Worm (Caenorhabditis elegans) whole organism, young adult: ENCODE measurements around the gene rps-2.

Source experiments
- B0261.1 ChIP-seq: sonication (generic microtip); optimal IDR thresholded peaks from 2 replicates; lab custom pipeline; 2016; ENCODE audit warnings: mild to moderate bottlenecking, missing genetic modification characterization, moderate library complexity, missing compliant biosample characterization
- B0336.3 ChIP-seq: fragments of 200-800 bp; sonication (Bioruptor generic); IDR thresholded peaks from 2 replicates; pipeline ENCODE4 v1.3.6; 2022; ENCODE audit warnings: missing genetic modification characterization, missing compliant biosample characterization
- C06A6.2 ChIP-seq: fragments of 200-800 bp; sonication (Bioruptor generic); conservative IDR thresholded peaks from 2 replicates; pipeline ENCODE4 v1.3.6; 2022; ENCODE audit warnings: missing genetic modification characterization, missing compliant biosample characterization
- C17E4.6 ChIP-seq: fragments of 200-800 bp; sonication (Bioruptor generic); IDR thresholded peaks from 2 replicates; pipeline ENCODE4 v1.3.6; 2022; ENCODE audit warnings: missing genetic modification reagents, missing genetic modification characterization, missing compliant biosample characterization
- D2030.7 ChIP-seq: fragments of 200-800 bp; sonication (Bioruptor generic); IDR thresholded peaks from 2 replicates; pipeline ENCODE4 v1.3.6; 2022; ENCODE audit warnings: missing genetic modification reagents, missing genetic modification characterization, missing compliant biosample characterization
- F33H1.4 ChIP-seq: fragments of 200-800 bp; sonication (Bioruptor generic); IDR thresholded peaks from 2 replicates; pipeline ENCODE4 v1.3.6; 2022; ENCODE audit warnings: missing genetic modification reagents, missing genetic modification characterization, missing compliant biosample characterization
- F49E8.2 ChIP-seq: sonication (generic microtip); optimal IDR thresholded peaks from 3 replicates; lab custom pipeline; 2017; ENCODE audit warnings: missing genetic modification characterization, mild to moderate bottlenecking, missing compliant biosample characterization, antibody characterized with exemption, moderate library complexity; ENCODE audit not compliant: insufficient read depth
- F55B11.4 ChIP-seq: sonication (generic microtip); optimal IDR thresholded peaks from 2 replicates; lab custom pipeline; 2016; ENCODE audit warnings: missing compliant biosample characterization, missing genetic modification characterization, borderline replicate concordance; ENCODE audit not compliant: insufficient read depth
- F57A8.1 ChIP-seq: fragments of 200-800 bp; sonication (Bioruptor generic); optimal IDR thresholded peaks from 2 replicates; lab custom pipeline; 2018; ENCODE audit warnings: mild to moderate bottlenecking, missing genetic modification characterization, moderate library complexity, missing compliant biosample characterization
- F57C9.4 ChIP-seq: sonication (generic microtip); optimal IDR thresholded peaks from 2 replicates; lab custom pipeline; 2017; ENCODE audit warnings: mild to moderate bottlenecking, missing genetic modification characterization, missing compliant biosample characterization
- K11D2.4 ChIP-seq: fragments of 200-800 bp; sonication (Bioruptor generic); IDR thresholded peaks from 2 replicates; pipeline ENCODE4 v1.3.6; 2022; ENCODE audit warnings: missing genetic modification reagents, missing genetic modification characterization, missing compliant biosample characterization
- Y53G8AR.9 ChIP-seq: fragments of 200-800 bp; sonication (Bioruptor generic); conservative IDR thresholded peaks from 2 replicates; pipeline ENCODE4 v1.3.6; 2022; ENCODE audit warnings: missing genetic modification reagents, missing genetic modification characterization, missing compliant biosample characterization
- Y79H2A.3 ChIP-seq: fragments of 200-800 bp; sonication (Bioruptor generic); conservative IDR thresholded peaks from 2 replicates; pipeline ENCODE4 v1.3.6; 2022; ENCODE audit warnings: missing genetic modification reagents, missing genetic modification characterization, missing compliant biosample characterization
- aptf-2 ChIP-seq: fragments of 200-800 bp; sonication (Bioruptor generic); conservative IDR thresholded peaks from 2 replicates; pipeline ENCODE4 v1.3.6; 2022; ENCODE audit warnings: missing genetic modification reagents, missing genetic modification characterization, missing compliant biosample characterization
- aptf-3 ChIP-seq: fragments of 200-800 bp; sonication (Bioruptor generic); IDR thresholded peaks from 2 replicates; pipeline ENCODE4 v1.3.6; 2022; ENCODE audit warnings: missing genetic modification characterization, missing compliant biosample characterization
- athp-1 ChIP-seq: sonication (generic microtip); optimal IDR thresholded peaks from 2 replicates; lab custom pipeline; 2017; ENCODE audit warnings: mild to moderate bottlenecking, missing genetic modification characterization, missing compliant biosample characterization
- attf-3 ChIP-seq: fragments of 200-800 bp; sonication (Bioruptor generic); conservative IDR thresholded peaks from 2 replicates; pipeline ENCODE4 v1.3.6; 2022; ENCODE audit warnings: missing genetic modification reagents, missing genetic modification characterization, missing compliant biosample characterization
- attf-5 ChIP-seq: fragments of 200-800 bp; sonication (Bioruptor generic); optimal IDR thresholded peaks from 2 replicates; lab custom pipeline; 2018; ENCODE audit warnings: mild to moderate bottlenecking, missing genetic modification characterization, missing compliant biosample characterization
- attf-6 ChIP-seq: fragments of 200-800 bp; sonication (Bioruptor generic); IDR thresholded peaks from 2 replicates; pipeline ENCODE4 v1.3.6; 2022; ENCODE audit warnings: missing genetic modification reagents, missing genetic modification characterization, missing compliant biosample characterization
- ccch-3 ChIP-seq: fragments of 200-800 bp; sonication (Bioruptor generic); optimal IDR thresholded peaks from 2 replicates; lab custom pipeline; 2018; ENCODE audit warnings: mild to moderate bottlenecking, missing genetic modification characterization, missing compliant biosample characterization
- cebp-1 ChIP-seq, 2 experiments: fragments of 200-800 bp in 1 of 2; sonication (Bioruptor generic) in 1 of 2; sonication (generic microtip) in 1 of 2; IDR thresholded peaks in 1 of 2; optimal IDR thresholded peaks in 1 of 2; 2 replicates each; pipeline versions ENCODE4 v1.3.6 to Lab custom; 2017 to 2022; ENCODE audit warnings: missing compliant biosample characterization in 2 of 2, missing genetic modification characterization in 2 of 2, mild to moderate bottlenecking in 1 of 2, missing genetic modification reagents in 1 of 2, moderate library complexity in 1 of 2
- cebp-2 ChIP-seq: fragments of 200-800 bp; sonication (Bioruptor generic); IDR thresholded peaks from 2 replicates; pipeline ENCODE4 v1.3.6; 2022; ENCODE audit warnings: missing genetic modification characterization, missing compliant biosample characterization
- ceh-27 ChIP-seq: fragments of 200-800 bp; sonication (Bioruptor generic); optimal IDR thresholded peaks from 2 replicates; lab custom pipeline; 2018; ENCODE audit warnings: mild to moderate bottlenecking, missing genetic modification characterization, moderate library complexity, missing compliant biosample characterization
- chd-7 ChIP-seq: sonication (generic microtip); optimal IDR thresholded peaks from 2 replicates; lab custom pipeline; 2016; ENCODE audit warnings: mild to moderate bottlenecking, missing genetic modification characterization, moderate library complexity, missing compliant biosample characterization
- ekl-4 ChIP-seq: fragments of 200-800 bp; sonication (Bioruptor generic); IDR thresholded peaks from 2 replicates; pipeline ENCODE4 v1.3.6; 2022; ENCODE audit warnings: missing genetic modification reagents, missing genetic modification characterization, missing compliant biosample characterization
- ets-4 ChIP-seq: fragments of 200-800 bp; sonication (Bioruptor generic); optimal IDR thresholded peaks from 2 replicates; lab custom pipeline; 2018; ENCODE audit warnings: mild to moderate bottlenecking, missing genetic modification characterization, missing compliant biosample characterization
- fkh-3 ChIP-seq: sonication (generic microtip); optimal IDR thresholded peaks from 2 replicates; lab custom pipeline; 2016; ENCODE audit warnings: mild to moderate bottlenecking, missing genetic modification characterization, missing compliant biosample characterization
- hmg-1.2 ChIP-seq: fragments of 200-800 bp; sonication (Bioruptor generic); IDR thresholded peaks from 2 replicates; pipeline ENCODE4 v1.3.6; 2022; ENCODE audit warnings: missing genetic modification reagents, missing genetic modification characterization, missing compliant biosample characterization
- hrde-1 ChIP-seq: sonication (generic microtip); optimal IDR thresholded peaks from 2 replicates; lab custom pipeline; 2016; ENCODE audit warnings: missing genetic modification characterization, mild to moderate bottlenecking, missing compliant biosample characterization, moderate library complexity, missing genotype, missing genetic modification reagents, borderline replicate concordance
- madf-3 ChIP-seq: fragments of 200-800 bp; sonication (Bioruptor generic); IDR thresholded peaks from 2 replicates; pipeline ENCODE4 v1.3.6; 2022; ENCODE audit warnings: missing genetic modification reagents, missing genetic modification characterization, missing compliant biosample characterization
- madf-8 ChIP-seq: fragments of 200-800 bp; sonication (Bioruptor generic); conservative IDR thresholded peaks from 2 replicates; pipeline ENCODE4 v1.3.6; 2022; ENCODE audit warnings: missing genetic modification reagents, missing genetic modification characterization, missing compliant biosample characterization
- mxl-1 ChIP-seq: sonication (generic microtip); optimal IDR thresholded peaks from 2 replicates; lab custom pipeline; 2016; ENCODE audit warnings: missing genetic modification characterization, missing compliant biosample characterization
- nfya-2 ChIP-seq: fragments of 200-800 bp; sonication (Bioruptor generic); IDR thresholded peaks from 2 replicates; pipeline ENCODE4 v1.3.6; 2022; ENCODE audit warnings: missing genetic modification reagents, missing genetic modification characterization, missing compliant biosample characterization
- nfyb-1 ChIP-seq: fragments of 200-800 bp; sonication (Bioruptor generic); IDR thresholded peaks from 2 replicates; pipeline ENCODE4 v1.3.6; 2022; ENCODE audit warnings: missing genetic modification reagents, missing genetic modification characterization, missing compliant biosample characterization
- nhr-120 ChIP-seq: fragments of 200-800 bp; sonication (Bioruptor generic); IDR thresholded peaks from 2 replicates; pipeline ENCODE4 v1.3.6; 2022; ENCODE audit warnings: missing genetic modification characterization, missing compliant biosample characterization
- nhr-27 ChIP-seq: fragments of 200-800 bp; sonication (Bioruptor generic); optimal IDR thresholded peaks from 2 replicates; lab custom pipeline; 2018; ENCODE audit warnings: mild to moderate bottlenecking, missing genetic modification characterization, moderate library complexity, missing compliant biosample characterization
- rcor-1 ChIP-seq: fragments of 200-800 bp; sonication (Bioruptor generic); IDR thresholded peaks from 2 replicates; pipeline ENCODE4 v1.3.6; 2022; ENCODE audit warnings: missing genetic modification reagents, missing genetic modification characterization, missing compliant biosample characterization
- repo-1 ChIP-seq: sonication (generic microtip); optimal IDR thresholded peaks from 2 replicates; lab custom pipeline; 2017; ENCODE audit warnings: mild to moderate bottlenecking, missing genetic modification characterization, missing compliant biosample characterization
- snpc-3.4 ChIP-seq: sonication (generic microtip); optimal IDR thresholded peaks from 2 replicates; lab custom pipeline; 2017; ENCODE audit warnings: missing genetic modification characterization, mild to moderate bottlenecking, missing compliant biosample characterization, antibody characterized with exemption, moderate library complexity, missing genotype, missing genetic modification reagents
- snpc-4 ChIP-seq, 5 experiments: fragments of 150-350 bp in 1 of 5; sonication (generic microtip) in 4 of 5; optimal IDR thresholded peaks; 2 replicates each; lab custom pipeline; 2014 to 2018; ENCODE audit warnings: missing genetic modification characterization in 5 of 5, missing biosample characterization in 3 of 5, antibody characterized with exemption in 2 of 5, mild to moderate bottlenecking in 2 of 5, missing compliant biosample characterization in 2 of 5, missing genotype in 2 of 5, moderate library complexity in 2 of 5, missing genetic modification reagents in 1 of 5
- sptf-2 ChIP-seq: fragments of 200-800 bp; sonication (Bioruptor generic); optimal IDR thresholded peaks from 2 replicates; lab custom pipeline; 2018; ENCODE audit warnings: mild to moderate bottlenecking, missing genetic modification characterization, missing compliant biosample characterization
- tbp1 ChIP-seq: fragments of 200-800 bp; sonication (Bioruptor generic); optimal IDR thresholded peaks from 2 replicates; lab custom pipeline; 2018; ENCODE audit warnings: mild to moderate bottlenecking, missing genetic modification characterization, missing compliant biosample characterization
- tlf-1 ChIP-seq: fragments of 200-800 bp; sonication (Bioruptor generic); optimal IDR thresholded peaks from 2 replicates; lab custom pipeline; 2018; ENCODE audit warnings: mild to moderate bottlenecking, missing genetic modification characterization, missing compliant biosample characterization
- unc-130 ChIP-seq: sonication (generic microtip); optimal IDR thresholded peaks from 2 replicates; lab custom pipeline; 2016; ENCODE audit warnings: missing genetic modification reagents, missing genetic modification characterization, missing compliant biosample characterization
- unc-62 ChIP-seq: fragments of 150-350 bp; optimal IDR thresholded peaks from 2 replicates; lab custom pipeline; 2014; ENCODE audit warnings: missing biosample characterization, missing genetic modification reagents, missing genetic modification characterization
- ztf-25 ChIP-seq: fragments of 200-800 bp; sonication (Bioruptor generic); IDR thresholded peaks from 2 replicates; pipeline ENCODE4 v1.3.6; 2022; ENCODE audit warnings: missing genetic modification reagents, missing genetic modification characterization, missing compliant biosample characterization
- ztf-26 ChIP-seq: sonication (generic microtip); optimal IDR thresholded peaks from 2 replicates; lab custom pipeline; 2017; ENCODE audit warnings: missing genetic modification characterization, missing compliant biosample characterization

rps-2 gene

DNA sequence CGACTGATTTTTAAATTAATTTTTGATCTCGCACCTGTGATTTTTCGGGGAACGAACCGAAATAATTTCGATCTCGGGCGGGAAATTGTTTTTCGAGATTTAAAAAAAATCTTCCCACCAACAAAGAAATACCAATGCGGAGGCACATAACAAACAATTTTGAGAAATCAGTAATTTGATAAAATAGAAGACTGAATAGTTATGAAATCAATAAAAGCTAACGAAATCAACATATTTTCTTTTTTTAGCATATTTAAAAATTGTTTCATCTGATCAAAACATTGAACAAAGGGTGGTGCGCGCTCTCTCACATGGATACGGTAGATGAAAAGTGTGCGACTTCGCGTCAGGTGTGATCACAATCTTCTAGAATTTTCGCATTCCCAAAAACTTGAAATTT is 31.9 kb upstream of the rps-2 start:
- TF ChIP-seq nfyb-1 (no peak), tbp1 (GFP tag; lab: Kevin White, UChicago) (peak; percentile 43), F49E8.2 (tag; lab: Kevin White, UChicago) (peak; percentile 81), nfya-2 (GFP tag; lab: Robert Waterston, UW) (no peak), F33H1.4 (GFP tag; lab: Robert Waterston, UW) (peak; percentile 66), attf-5 (no peak), Y53G8AR.9 (GFP tag; lab: Robert Waterston, UW) (no peak), F57A8.1 (no peak), attf-3 (no peak; the same call in 1 of the 2 replicates), F57C9.4 (no peak), unc-62 (GFP tag; lab: Kevin White, UChicago) (no peak), unc-130 (peak; percentile 77), athp-1 (tag; lab: Kevin White, UChicago) (no peak), attf-6 (GFP tag; lab: Robert Waterston, UW) (no peak), ztf-25 (GFP tag; lab: Robert Waterston, UW) (no peak), sptf-2 (GFP tag; lab: Kevin White, UChicago) (no peak), ekl-4 (GFP tag; lab: Robert Waterston, UW) (0 out of 2 replicates have a peak, but pooled peaks have one; percentile 13), ceh-27 (GFP tag; lab: Kevin White, UChicago) (no peak), hrde-1 (tag; lab: Kevin White, UChicago) (peak; percentile 32), madf-3 (GFP tag; lab: Robert Waterston, UW) (peak; percentile 53; the same call in 1 of the 2 replicates), D2030.7 (GFP tag; lab: Robert Waterston, UW) (peak; percentile 81), C17E4.6 (GFP tag; lab: Robert Waterston, UW) (0 out of 2 replicates have a peak, but pooled peaks have one; percentile 11), nhr-27 (tag; lab: Kevin White, UChicago) (no peak), B0336.3 (GFP tag; lab: Robert Waterston, UW) (no peak), ets-4 (GFP tag; lab: Kevin White, UChicago) (no peak), aptf-3 (GFP tag; lab: Robert Waterston, UW) (no peak), nhr-120 (GFP tag; lab: Robert Waterston, UW) (no peak), hmg-1.2 (GFP tag; lab: Robert Waterston, UW) (peak; percentile 24; the same call in 1 of the 2 replicates), chd-7 (tag; lab: Kevin White, UChicago) (no peak), repo-1 (no peak), madf-8 (GFP tag; lab: Robert Waterston, UW) (peak; percentile 76), mxl-1 (tag; lab: Kevin White, UChicago) (no peak), ztf-26 (tag; lab: Kevin White, UChicago) (no peak), ccch-3 (GFP tag; lab: Kevin White, UChicago) (no peak), snpc-3.4 (peak; percentile 81), C06A6.2 (GFP tag; lab: Robert Waterston, UW) (no peak), aptf-2 (peak; percentile 91), cebp-1 (GFP tag; IDR thresholded peaks at IDR 0.05; lab: Robert Waterston, UW) (no peak), cebp-1 (tag; optimal IDR thresholded peaks at IDR 0.05; lab: Kevin White, UChicago) (no peak), Y79H2A.3 (GFP tag; lab: Robert Waterston, UW) (no peak; the same call in 1 of the 2 replicates), B0261.1 (tag; lab: Kevin White, UChicago) (no peak), K11D2.4 (GFP tag; lab: Robert Waterston, UW) (no peak), snpc-4 (GFP tag; optimal IDR thresholded peaks at IDR 0.05; lab: Kevin White, UChicago) (peak; percentile 4), snpc-4 (tag; optimal IDR thresholded peaks at IDR 0.05; lab: Kevin White, UChicago) (peak in 2 of 4 experiments; percentile 44 to 49), cebp-2 (GFP tag; lab: Robert Waterston, UW) (no peak), tlf-1 (GFP tag; lab: Kevin White, UChicago) (peak; percentile 61), fkh-3 (no peak), F55B11.4 (tag; lab: Kevin White, UChicago) (no peak), rcor-1 (GFP tag; lab: Robert Waterston, UW) (no peak)
